Fruit fly (Drosophila melanogaster): ENCODE measurements around the gene CG4259.

The CG4259 gene

DNA sequence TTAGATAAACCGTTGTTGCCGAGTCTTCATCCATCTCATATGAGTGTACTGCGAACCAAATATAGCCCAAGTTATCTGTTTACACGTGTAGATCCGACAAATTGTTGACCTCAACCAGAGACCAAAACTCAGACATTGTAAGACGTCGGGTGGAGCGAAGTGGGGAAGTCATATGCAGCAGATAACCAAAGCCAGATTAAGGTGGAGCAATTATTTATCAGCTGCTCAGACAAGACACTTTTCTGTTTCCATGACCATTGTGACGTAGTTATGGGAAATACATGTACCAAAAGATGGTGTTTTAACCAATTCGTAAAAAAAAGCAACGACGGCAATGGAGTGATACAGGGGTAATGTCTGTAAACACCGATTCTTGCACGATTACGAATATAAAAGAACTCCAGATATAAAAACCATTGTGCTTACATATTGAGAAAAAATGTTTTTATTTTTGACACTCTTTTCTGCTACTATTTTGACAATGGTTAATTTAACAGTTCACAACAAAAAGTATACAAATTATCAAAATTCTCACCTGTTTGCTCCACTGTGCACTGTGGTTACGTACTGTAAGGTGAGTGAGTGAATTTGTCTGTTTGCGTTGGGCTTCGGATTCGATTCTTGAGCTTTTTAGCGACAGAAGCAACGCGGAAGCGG, 48.4 kb upstream of the CG4259 start (continued):
- TF ChIP-seq CG8765 (GFP tag; IDR thresholded peaks at IDR 0.05) (no peak), CG1832 (GFP tag; optimal IDR thresholded peaks at IDR 0.05) (no peak), dpn (GFP tag; optimal IDR thresholded peaks at IDR 0.05) (peak; percentile 30 to 42), CG6654 (GFP tag; optimal IDR thresholded peaks at IDR 0.05) (no peak), CG8924 (tag; optimal IDR thresholded peaks at IDR 0.05) (no peak), CG5245 (GFP tag; optimal IDR thresholded peaks at IDR 0.05) (no peak), kni (GFP tag; optimal IDR thresholded peaks at IDR 0.05) (no peak), crp (GFP tag; optimal IDR thresholded peaks at IDR 0.05) (no peak), Dll (GFP tag; IDR thresholded peaks at IDR 0.05; ENCODE audit: partially characterized antibody) (no peak), slbo (GFP tag; IDR thresholded peaks at IDR 0.05) (peak; percentile 72), CG6272 (GFP tag; IDR thresholded peaks at IDR 0.05) (no peak), Opbp (GFP tag; IDR thresholded peaks at IDR 0.05; ENCODE audit: partially characterized antibody) (no peak), CG18764 (GFP tag; optimal IDR thresholded peaks at IDR 0.05) (peak; percentile 21), slp2 (GFP tag; optimal IDR thresholded peaks at IDR 0.05) (no peak), pfk (GFP tag; optimal IDR thresholded peaks at IDR 0.05) (no peak), hth (optimal IDR thresholded peaks at IDR 0.05) (no peak), fru (optimal IDR thresholded peaks at IDR 0.05) (no peak), CG17829 (tag; optimal IDR thresholded peaks at IDR 0.05) (peak; percentile 23), ken (GFP tag; IDR thresholded peaks at IDR 0.05) (no peak), Dp (GFP tag; optimal IDR thresholded peaks at IDR 0.05) (no peak), bsh (GFP tag; optimal IDR thresholded peaks at IDR 0.05) (peak in 1 of 2 experiments; percentile 46), schlank (tag; optimal IDR thresholded peaks at IDR 0.05) (no peak), CG11093 (GFP tag; IDR thresholded peaks at IDR 0.05) (peak; percentile 14; the same call in 1 of the 3 replicates), sens (GFP tag) (peak; percentile 80), CG8478 (optimal IDR thresholded peaks at IDR 0.05) (no peak), Camta (GFP tag; optimal IDR thresholded peaks at IDR 0.05) (peak; percentile 44), ATbp (GFP tag; optimal IDR thresholded peaks at IDR 0.05) (no peak), CG12299 (tag; optimal IDR thresholded peaks at IDR 0.05) (no peak), CG13775 (GFP tag; optimal IDR thresholded peaks at IDR 0.05) (peak; percentile 28), gsb-n (tag; optimal IDR thresholded peaks at IDR 0.05) (no peak), CTCF (GFP tag; optimal IDR thresholded peaks at IDR 0.05) (no peak), Hr39 (optimal IDR thresholded peaks at IDR 0.05) (no peak), CG9215 (GFP tag; IDR thresholded peaks at IDR 0.05) (0 out of 2 replicates have a peak, but pooled peaks have one; percentile 31), CG3847 (GFP tag; IDR thresholded peaks at IDR 0.05) (0 out of 2 replicates have a peak, but pooled peaks have one; percentile 29), CG17385 (GFP tag; optimal IDR thresholded peaks at IDR 0.05) (no peak), onecut (GFP tag; IDR thresholded peaks at IDR 0.05) (no peak), Tbp (GFP tag; optimal IDR thresholded peaks at IDR 0.05) (no peak), luna (GFP tag; optimal IDR thresholded peaks at IDR 0.05) (no peak), nau (GFP tag; optimal IDR thresholded peaks at IDR 0.05) (peak; percentile 38), salm (tag; optimal IDR thresholded peaks at IDR 0.05) (no peak), ci (GFP tag; IDR thresholded peaks at IDR 0.05) (no peak), ERR (GFP tag; optimal IDR thresholded peaks at IDR 0.05) (no peak), fd3F (GFP tag; optimal IDR thresholded peaks at IDR 0.05) (peak; percentile 0), CG1792 (GFP tag; optimal IDR thresholded peaks at IDR 0.05) (no peak), Xrp1 (GFP tag; IDR thresholded peaks at IDR 0.05) (peak; percentile 54; the same call in 1 of the 2 replicates), CG12391 (tag; optimal IDR thresholded peaks at IDR 0.05) (peak; percentile 26), Drgx (GFP tag; IDR thresholded peaks at IDR 0.05) (no peak), CG14441 (GFP tag; IDR thresholded peaks at IDR 0.05) (peak; percentile 48), Jarid2 (GFP tag; optimal IDR thresholded peaks at IDR 0.05) (no peak), vvl (GFP tag; IDR thresholded peaks at IDR 0.05) (peak; percentile 66), Deaf1 (tag; optimal IDR thresholded peaks at IDR 0.05) (no peak), unc-4 (GFP tag; IDR thresholded peaks at IDR 0.05; ENCODE audit: partially characterized antibody) (no peak)
